Fruit fly (Drosophila melanogaster) whole organism, embryonic: ENCODE data around the gene CG7519.

Experiments used
- CG10462 ChIP-seq: fragments of 200-800 bp; sonication (Bioruptor generic); optimal IDR thresholded peaks from 2 replicates; lab custom pipeline; 2016; ENCODE audit warnings: missing biosample characterization, missing genetic modification characterization
- CG11247 ChIP-seq: fragments of 200-800 bp; sonication (Bioruptor generic); IDR thresholded peaks from 2 replicates; pipeline ENCODE4 v1.3.6; 2022; ENCODE audit warnings: missing biosample characterization, missing genetic modification characterization
- CG11398 ChIP-seq: fragments of 200-800 bp; sonication (Bioruptor generic); optimal IDR thresholded peaks from 2 replicates; lab custom pipeline; 2016; ENCODE audit warnings: missing biosample characterization, missing genetic modification characterization
- CG11696 ChIP-seq: fragments of 200-800 bp; sonication (Bioruptor generic); IDR thresholded peaks from 2 replicates; pipeline ENCODE4 v1.3.6; 2022; ENCODE audit warnings: missing biosample characterization, missing genetic modification characterization
- CG13296 ChIP-seq: fragments of 200-800 bp; sonication (Bioruptor generic); optimal IDR thresholded peaks from 3 replicates; lab custom pipeline; 2018; ENCODE audit warnings: missing biosample characterization, mild to moderate bottlenecking, missing genetic modification characterization
- CG14710 ChIP-seq: fragments of 200-800 bp; sonication (Bioruptor generic); optimal IDR thresholded peaks from 3 replicates; lab custom pipeline; 2019; ENCODE audit warnings: missing biosample characterization, mild to moderate bottlenecking, missing genetic modification characterization, moderate library complexity
- CG17361 ChIP-seq: fragments of 200-800 bp; sonication (Bioruptor generic); IDR thresholded peaks from 3 replicates; pipeline ENCODE4 v1.3.6; 2022; ENCODE audit warnings: missing biosample characterization, missing genetic modification characterization
- CG17385 ChIP-seq: fragments of 200-800 bp; sonication (Bioruptor generic); optimal IDR thresholded peaks from 3 replicates; lab custom pipeline; 2018; ENCODE audit warnings: missing biosample characterization, mild to moderate bottlenecking, missing genetic modification characterization
- CG31441 ChIP-seq: fragments of 200-800 bp; sonication (Bioruptor generic); IDR thresholded peaks from 2 replicates; pipeline ENCODE4 v1.3.6; 2022; ENCODE audit warnings: missing biosample characterization, missing genetic modification characterization
- CG3847 ChIP-seq: fragments of 200-800 bp; sonication (Bioruptor generic); IDR thresholded peaks from 2 replicates; pipeline ENCODE4 v1.3.6; 2022; ENCODE audit warnings: missing biosample characterization, missing genetic modification characterization
- CG3995 ChIP-seq: fragments of 200-800 bp; sonication (Bioruptor generic); optimal IDR thresholded peaks from 3 replicates; lab custom pipeline; 2016; ENCODE audit warnings: missing biosample characterization, missing genetic modification characterization
- CG4282 ChIP-seq: fragments of 200-800 bp; sonication (Bioruptor generic); optimal IDR thresholded peaks from 2 replicates; lab custom pipeline; 2016; ENCODE audit warnings: missing biosample characterization, missing genetic modification characterization
- CG4617 ChIP-seq: fragments of 200-800 bp; sonication (Bioruptor generic); optimal IDR thresholded peaks from 3 replicates; lab custom pipeline; 2016; ENCODE audit warnings: missing biosample characterization, missing genetic modification characterization, borderline replicate concordance
- CG4854 ChIP-seq: fragments of 200-800 bp; sonication (Bioruptor generic); optimal IDR thresholded peaks from 2 replicates; lab custom pipeline; 2016; ENCODE audit warnings: missing biosample characterization, missing genetic modification characterization, inconsistent platforms
- CG6175 ChIP-seq: fragments of 200-800 bp; sonication (Bioruptor generic); IDR thresholded peaks from 3 replicates; pipeline ENCODE4 v1.3.6; 2022; ENCODE audit warnings: missing biosample characterization, missing genetic modification characterization
- CG6254 ChIP-seq: fragments of 200-800 bp; sonication (Bioruptor generic); optimal IDR thresholded peaks from 3 replicates; lab custom pipeline; 2017; ENCODE audit warnings: mild to moderate bottlenecking, missing biosample characterization, missing genetic modification reagents, missing genetic modification characterization
- CG8281 ChIP-seq: fragments of 200-800 bp; sonication (Bioruptor generic); optimal IDR thresholded peaks from 2 replicates; lab custom pipeline; 2018; ENCODE audit warnings: missing biosample characterization, mild to moderate bottlenecking, missing genetic modification characterization, moderate library complexity
- CG8290 ChIP-seq, 3 experiments: fragments of 200-800 bp; sonication (Bioruptor generic); optimal IDR thresholded peaks; 2 replicates each; lab custom pipeline; 2016 to 2019; ENCODE audit warnings: missing biosample characterization in 3 of 3, missing genetic modification characterization in 3 of 3, mild to moderate bottlenecking in 2 of 3, moderate library complexity in 1 of 3
- CG9437 ChIP-seq: fragments of 200-800 bp; sonication (Bioruptor generic); optimal IDR thresholded peaks from 2 replicates; lab custom pipeline; 2018; ENCODE audit warnings: missing biosample characterization, mild to moderate bottlenecking, missing genetic modification characterization
- D ChIP-seq, 2 experiments: fragments of 200-800 bp in 1 of 2; fragments of >200 bp in 1 of 2; sonication (Bioruptor generic) in 1 of 2; optimal IDR thresholded peaks; 2 replicates in 1 of 2; 3 replicates in 1 of 2; lab custom pipeline; 2017; ENCODE audit warnings: mild to moderate bottlenecking in 1 of 2, missing biosample characterization in 1 of 2, missing genetic modification characterization in 1 of 2, missing genetic modification reagents in 1 of 2
- Dip3 ChIP-seq: fragments of 200-800 bp; sonication (Bioruptor generic); optimal IDR thresholded peaks from 3 replicates; lab custom pipeline; 2016; ENCODE audit warnings: missing biosample characterization, missing genetic modification characterization
- Hand ChIP-seq: fragments of 200-800 bp; sonication (Bioruptor generic); optimal IDR thresholded peaks from 2 replicates; lab custom pipeline; 2017; ENCODE audit warnings: mild to moderate bottlenecking, missing biosample characterization, missing genetic modification reagents, missing genetic modification characterization
- MBD-R2 ChIP-seq: fragments of 200-800 bp; sonication (Bioruptor generic); IDR thresholded peaks from 2 replicates; pipeline ENCODE4 v1.3.6; 2022; ENCODE audit warnings: missing biosample characterization, missing genetic modification characterization
- Poxn ChIP-seq: fragments of 200-800 bp; sonication (Bioruptor generic); IDR thresholded peaks from 2 replicates; pipeline ENCODE4 v1.3.6; 2022; ENCODE audit warnings: missing biosample characterization, missing genetic modification characterization
- Rfx ChIP-seq: fragments of 200-800 bp; sonication (Bioruptor generic); IDR thresholded peaks from 2 replicates; pipeline ENCODE4 v1.3.6; 2022; ENCODE audit warnings: missing biosample characterization, missing genetic modification characterization
- ato ChIP-seq: fragments of 200-800 bp; sonication (Bioruptor generic); IDR thresholded peaks from 2 replicates; pipeline ENCODE4 v1.3.6; 2022; ENCODE audit warnings: missing biosample characterization, missing genetic modification characterization; ENCODE audit not compliant: partially characterized antibody
- chinmo ChIP-seq: fragments of 200-800 bp; sonication (Bioruptor generic); IDR thresholded peaks from 4 replicates; pipeline ENCODE4 v1.3.6; 2022; ENCODE audit warnings: missing biosample characterization, missing genetic modification characterization; ENCODE audit not compliant: partially characterized antibody
- ci ChIP-seq: fragments of 200-800 bp; sonication (Bioruptor generic); IDR thresholded peaks from 3 replicates; pipeline ENCODE4 v1.3.6; 2022; ENCODE audit warnings: missing biosample characterization, missing genetic modification characterization
- dm ChIP-seq: fragments of 200-800 bp; sonication (Bioruptor generic); optimal IDR thresholded peaks from 3 replicates; lab custom pipeline; 2016; ENCODE audit warnings: missing biosample characterization, missing genetic modification characterization
- dysf ChIP-seq: fragments of 200-800 bp; sonication (Bioruptor generic); IDR thresholded peaks from 3 replicates; pipeline ENCODE4 v1.3.6; 2022; ENCODE audit warnings: missing biosample characterization, missing genetic modification characterization
- eyg ChIP-seq: fragments of 200-800 bp; sonication (Bioruptor generic); optimal IDR thresholded peaks from 3 replicates; lab custom pipeline; 2016; ENCODE audit warnings: missing biosample characterization, missing genetic modification characterization
- gce ChIP-seq: fragments of 200-800 bp; sonication (Bioruptor generic); IDR thresholded peaks from 3 replicates; pipeline ENCODE4 v1.3.6; 2022; ENCODE audit warnings: missing biosample characterization, missing genetic modification characterization
- gfzf ChIP-seq: fragments of 200-800 bp; sonication (Bioruptor generic); optimal IDR thresholded peaks from 2 replicates; lab custom pipeline; 2016; ENCODE audit warnings: missing biosample characterization, mild to moderate bottlenecking, missing genetic modification characterization, moderate library complexity
- grau ChIP-seq: fragments of 200-800 bp; optimal IDR thresholded peaks from 3 replicates; lab custom pipeline; 2019; ENCODE audit warnings: missing biosample characterization, mild to moderate bottlenecking, missing genetic modification characterization, moderate library complexity
- hth ChIP-seq: fragments of >200 bp; optimal IDR thresholded peaks from 2 replicates; lab custom pipeline; 2017; ENCODE audit warnings: inconsistent platforms
- kay ChIP-seq: fragments of 200-800 bp; sonication (Bioruptor generic); optimal IDR thresholded peaks from 2 replicates; lab custom pipeline; 2016; ENCODE audit warnings: missing biosample characterization, missing genetic modification characterization
- lab ChIP-seq: fragments of 200-800 bp; sonication (Bioruptor generic); optimal IDR thresholded peaks from 3 replicates; lab custom pipeline; 2017; ENCODE audit warnings: missing biosample characterization, missing genetic modification characterization, mild to moderate bottlenecking, moderate library complexity, missing genetic modification reagents
- maf-S ChIP-seq: fragments of 200-800 bp; sonication (Bioruptor generic); optimal IDR thresholded peaks from 2 replicates; lab custom pipeline; 2016; ENCODE audit warnings: missing biosample characterization, missing genetic modification characterization
- pan ChIP-seq, 4 experiments: fragments of >200 bp in 3 of 4; fragments of 200-800 bp in 1 of 4; sonication (Bioruptor generic) in 1 of 4; optimal IDR thresholded peaks in 3 of 4; IDR thresholded peaks in 1 of 4; 2 replicates each; pipeline versions ENCODE4 v1.3.6 to Lab custom; 2017 to 2022; ENCODE audit warnings: missing biosample characterization in 2 of 4, missing genetic modification characterization in 2 of 4, mixed read lengths in 1 of 4
- psq ChIP-seq: fragments of 200-800 bp; sonication (Bioruptor generic); optimal IDR thresholded peaks from 2 replicates; lab custom pipeline; 2017; ENCODE audit warnings: missing biosample characterization, missing genetic modification characterization
- rib ChIP-seq: fragments of 200-800 bp; sonication (Bioruptor generic); IDR thresholded peaks from 2 replicates; pipeline ENCODE4 v1.3.6; 2022; ENCODE audit warnings: missing biosample characterization, missing genetic modification characterization
- seq ChIP-seq: fragments of 200-800 bp; sonication (Bioruptor generic); IDR thresholded peaks from 2 replicates; pipeline ENCODE4 v1.3.6; 2022; ENCODE audit warnings: missing biosample characterization, missing genetic modification characterization
- shn ChIP-seq: fragments of 200-800 bp; sonication (Bioruptor generic); optimal IDR thresholded peaks from 3 replicates; lab custom pipeline; 2016; ENCODE audit warnings: missing biosample characterization, missing genetic modification characterization
- sna ChIP-seq: fragments of 200-800 bp; sonication (Bioruptor generic); IDR thresholded peaks from 2 replicates; pipeline ENCODE4 v1.3.6; 2022; ENCODE audit warnings: missing biosample characterization, missing genetic modification characterization; ENCODE audit not compliant: partially characterized antibody
- ssp ChIP-seq: fragments of 200-800 bp; sonication (Bioruptor generic); IDR thresholded peaks from 2 replicates; pipeline ENCODE4 v1.3.6; 2022; ENCODE audit warnings: missing biosample characterization, missing genetic modification characterization
- sug ChIP-seq: fragments of 200-800 bp; optimal IDR thresholded peaks from 2 replicates; lab custom pipeline; 2019; ENCODE audit warnings: missing biosample characterization, mild to moderate bottlenecking, missing genetic modification characterization, moderate library complexity
- tll ChIP-seq, 2 experiments: fragments of 200-800 bp in 1 of 2; fragments of >200 bp in 1 of 2; sonication (Bioruptor generic) in 1 of 2; optimal IDR thresholded peaks; 2 replicates each; lab custom pipeline; 2017 to 2019; ENCODE audit warnings: missing biosample characterization in 2 of 2, missing genetic modification characterization in 2 of 2, mild to moderate bottlenecking in 1 of 2, moderate library complexity in 1 of 2
- tna ChIP-seq: fragments of 200-800 bp; sonication (Bioruptor generic); IDR thresholded peaks from 2 replicates; pipeline ENCODE4 v1.3.6; 2022; ENCODE audit warnings: missing biosample characterization, missing genetic modification characterization; ENCODE audit not compliant: partially characterized antibody
- toy ChIP-seq: fragments of 200-800 bp; sonication (Bioruptor generic); IDR thresholded peaks from 2 replicates; pipeline ENCODE4 v1.3.6; 2022; ENCODE audit warnings: missing biosample characterization, missing genetic modification characterization
- wor ChIP-seq: fragments of 200-800 bp; sonication (Bioruptor generic); IDR thresholded peaks from 2 replicates; pipeline ENCODE4 v1.3.6; 2022; ENCODE audit warnings: missing biosample characterization, missing genetic modification characterization

Gene CG7519

DNA sequence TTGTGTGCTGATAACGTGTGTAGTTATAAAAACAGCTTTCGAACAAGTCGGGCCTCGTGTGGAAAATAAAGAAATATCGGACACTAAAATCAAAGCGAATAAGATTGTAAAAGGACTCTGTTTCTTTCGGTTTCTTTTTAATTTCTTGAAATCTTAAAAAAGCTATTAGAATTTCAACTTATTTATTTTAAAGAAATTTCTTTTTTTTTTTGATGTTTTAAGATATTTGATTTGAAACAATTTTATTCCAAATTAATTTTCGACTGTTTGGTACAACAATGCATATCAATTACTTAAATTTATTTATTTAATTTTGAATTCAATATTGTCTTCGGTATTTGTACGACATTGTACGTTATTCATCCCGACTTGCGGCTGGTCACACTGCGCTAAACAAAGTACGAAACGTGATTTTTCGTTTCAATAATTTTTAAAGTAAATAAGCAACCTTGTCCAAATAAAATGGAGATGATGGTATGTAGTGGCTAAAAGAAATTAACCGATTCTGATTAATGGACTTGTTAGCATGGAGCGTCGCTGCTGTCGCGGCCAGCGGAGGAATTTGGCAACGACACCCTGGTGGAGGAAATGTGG is at the start of gene CG7519, which contains the start of gene CG7202:
CG7519 (plus strand) TSS at position 361 of the 594 bp plus-strand sequence.
CG7202 (minus strand) TSS at position 51 of the 594 bp plus-strand sequence.
- no peak for TF ChIP-seq ato (GFP tag; lab: Robert Waterston, UW)
- TF ChIP-seq gfzf: peak; percentile 67
- TF ChIP-seq Dip3 (GFP tag; lab: Kevin White, UChicago): no peak
- TF ChIP-seq tll (GFP tag; optimal IDR thresholded peaks at IDR 0.05; lab: Kevin White, UChicago): no peak
- peak; percentile 27; the same call in 1 of the 3 replicates for TF ChIP-seq gce (GFP tag; lab: Robert Waterston, UW)
- no peak for TF ChIP-seq CG6254
- TF ChIP-seq CG17385 (GFP tag; lab: Kevin White, UChicago): no peak
- TF ChIP-seq CG3847: no peak
- TF ChIP-seq D (optimal IDR thresholded peaks at IDR 0.05; lab: Kevin White, UChicago): no peak
- no peak for TF ChIP-seq D (GFP tag; optimal IDR thresholded peaks at IDR 0.05; lab: Kevin White, UChicago)
- no peak for TF ChIP-seq CG10462
- peak; percentile 9 for TF ChIP-seq CG14710
- TF ChIP-seq eyg (GFP tag; lab: Kevin White, UChicago): no peak
- no peak for TF ChIP-seq Poxn (GFP tag; lab: Robert Waterston, UW)
- no peak for TF ChIP-seq maf-S
- TF ChIP-seq CG4617 (GFP tag; lab: Kevin White, UChicago): peak; percentile 64
- no peak for TF ChIP-seq dysf
- TF ChIP-seq seq (GFP tag; lab: Robert Waterston, UW): no peak
- no peak for TF ChIP-seq hth (lab: Kevin White, UChicago)
- no peak for TF ChIP-seq lab (GFP tag; lab: Kevin White, UChicago)
- no peak for TF ChIP-seq toy (GFP tag; lab: Robert Waterston, UW)
- TF ChIP-seq kay (GFP tag; lab: Kevin White, UChicago): no peak
- TF ChIP-seq psq (GFP tag; lab: Kevin White, UChicago): no peak
- no peak for TF ChIP-seq CG11247 (GFP tag; lab: Robert Waterston, UW)
- TF ChIP-seq Rfx: no peak
- TF ChIP-seq shn (GFP tag; lab: Kevin White, UChicago): no peak
- no peak for TF ChIP-seq CG8281 (tag; lab: Kevin White, UChicago)
- TF ChIP-seq wor (GFP tag; lab: Robert Waterston, UW): no peak
- TF ChIP-seq tna: no peak
- no peak for TF ChIP-seq CG17361 (GFP tag; lab: Robert Waterston, UW)
- no peak for TF ChIP-seq CG13296 (GFP tag; lab: Kevin White, UChicago)
- no peak for TF ChIP-seq CG9437 (GFP tag; lab: Kevin White, UChicago)
- no peak for TF ChIP-seq CG4282 (GFP tag; lab: Kevin White, UChicago)
- TF ChIP-seq ci (GFP tag; lab: Robert Waterston, UW): no peak
- no peak for TF ChIP-seq grau
- peak; percentile 13 for TF ChIP-seq CG8290 (GFP tag; optimal IDR thresholded peaks at IDR 0.05; lab: Kevin White, UChicago)
- TF ChIP-seq CG8290 (tag; optimal IDR thresholded peaks at IDR 0.05; lab: Kevin White, UChicago): no peak
- no peak for TF ChIP-seq ssp (GFP tag; lab: Robert Waterston, UW)
- TF ChIP-seq CG3995 (GFP tag; lab: Kevin White, UChicago): peak; percentile 43
- TF ChIP-seq CG6175 (GFP tag; lab: Robert Waterston, UW): no peak
- no peak for TF ChIP-seq chinmo
- no peak for TF ChIP-seq CG11398
- no peak for TF ChIP-seq sna (GFP tag; lab: Robert Waterston, UW)
- TF ChIP-seq MBD-R2 (GFP tag; lab: Robert Waterston, UW): peak; percentile 45; the same call in 1 of the 2 replicates
- TF ChIP-seq CG4854: no peak
- no peak for TF ChIP-seq sug (tag; lab: Kevin White, UChicago)
- peak; percentile 38 for TF ChIP-seq dm
- TF ChIP-seq pan (optimal IDR thresholded peaks at IDR 0.05; lab: Kevin White, UChicago): no peak
- TF ChIP-seq pan (GFP tag; optimal IDR thresholded peaks at IDR 0.05 in 1 of 2, IDR thresholded peaks at IDR 0.05 in 1 of 2): no peak
- no peak for TF ChIP-seq Hand (GFP tag; lab: Kevin White, UChicago)
- no peak for TF ChIP-seq CG11696 (GFP tag; lab: Robert Waterston, UW)
- no peak for TF ChIP-seq rib
- TF ChIP-seq CG31441 (GFP tag; lab: Robert Waterston, UW): no peak
